Fruit fly (Drosophila melanogaster): ENCODE results near the gene MED24.

The MED24 gene

dm6 chr3L:8197779-8198279 lies 6.8 kb downstream of the MED24 start, which contains the start of the genes UbcE2M and Dhps (continued):
- TF ChIP-seq Fer2 (tag; optimal IDR thresholded peaks at IDR 0.05): peak; percentile 76
- TF ChIP-seq cg (GFP tag; optimal IDR thresholded peaks at IDR 0.05): no peak
- TF ChIP-seq CG11093 (GFP tag; IDR thresholded peaks at IDR 0.05): peak; percentile 56; the same call in 1 of the 3 replicates
- TF ChIP-seq bowl (GFP tag; IDR thresholded peaks at IDR 0.05): no peak
- TF ChIP-seq shn (GFP tag; optimal IDR thresholded peaks at IDR 0.05): peak; percentile 24
- TF ChIP-seq Dip3 (GFP tag; optimal IDR thresholded peaks at IDR 0.05): peak; percentile 49
- no peak for TF ChIP-seq tll (GFP tag; optimal IDR thresholded peaks at IDR 0.05)
- TF ChIP-seq en (GFP tag; optimal IDR thresholded peaks at IDR 0.05): no peak
- no peak for TF ChIP-seq kni (GFP tag; optimal IDR thresholded peaks at IDR 0.05)
- no peak for TF ChIP-seq fd64A (GFP tag; optimal IDR thresholded peaks at IDR 0.05)
- TF ChIP-seq repo (GFP tag; optimal IDR thresholded peaks at IDR 0.05): no peak
- TF ChIP-seq zen (tag; optimal IDR thresholded peaks at IDR 0.05): peak; percentile 79
- no peak for TF ChIP-seq h (optimal IDR thresholded peaks at IDR 0.05)
- no peak for TF ChIP-seq C15 (GFP tag; IDR thresholded peaks at IDR 0.05)
- TF ChIP-seq CG8924 (tag; optimal IDR thresholded peaks at IDR 0.05): peak; percentile 80
- no peak for TF ChIP-seq dmrt99B (tag; optimal IDR thresholded peaks at IDR 0.05)
- peak; percentile 52 for TF ChIP-seq lbe (GFP tag; optimal IDR thresholded peaks at IDR 0.05)
- no peak for TF ChIP-seq Hr78 (GFP tag; optimal IDR thresholded peaks at IDR 0.05)
- TF ChIP-seq so (GFP tag; IDR thresholded peaks at IDR 0.05): no peak; the same call in 2 of the 3 replicates
- no peak for TF ChIP-seq CG4360 (GFP tag; IDR thresholded peaks at IDR 0.05)
- peak in 1 of 2 experiments; percentile 30 for TF ChIP-seq insv (GFP tag; optimal IDR thresholded peaks at IDR 0.05)
- TF ChIP-seq CG5180 (GFP tag; optimal IDR thresholded peaks at IDR 0.05): no peak
- no peak for TF ChIP-seq gfzf (GFP tag; optimal IDR thresholded peaks at IDR 0.05)
- TF ChIP-seq CG9932 (GFP tag; IDR thresholded peaks at IDR 0.05): peak; percentile 90
- TF ChIP-seq Dbx (GFP tag; IDR thresholded peaks at IDR 0.05): peak; percentile 85
- peak; percentile 55; the same call in 1 of the 3 replicates for TF ChIP-seq Optix (GFP tag; IDR thresholded peaks at IDR 0.05)
- TF ChIP-seq az2 (GFP tag; optimal IDR thresholded peaks at IDR 0.05): peak; percentile 54
- TF ChIP-seq CG18476 (GFP tag; optimal IDR thresholded peaks at IDR 0.05): peak; percentile 14
- TF ChIP-seq CHES-1-like (GFP tag; optimal IDR thresholded peaks at IDR 0.05): peak; percentile 56
- peak; percentile 85 for TF ChIP-seq ind (GFP tag; optimal IDR thresholded peaks at IDR 0.05)
- TF ChIP-seq CG12155 (GFP tag; optimal IDR thresholded peaks at IDR 0.05): peak; percentile 70
- TF ChIP-seq CG12391 (tag; optimal IDR thresholded peaks at IDR 0.05): peak; percentile 87
- TF ChIP-seq nerfin-2 (GFP tag; IDR thresholded peaks at IDR 0.05; ENCODE audit: partially characterized antibody): peak; percentile 53
- peak; percentile 93 for TF ChIP-seq row (GFP tag; IDR thresholded peaks at IDR 0.05)
- peak; percentile 87 for TF ChIP-seq CG3847 (GFP tag; IDR thresholded peaks at IDR 0.05)
- no peak; the same call in 1 of the 3 replicates for TF ChIP-seq Aef1 (GFP tag; IDR thresholded peaks at IDR 0.05)
- peak; percentile 81 for TF ChIP-seq CG6272 (GFP tag; IDR thresholded peaks at IDR 0.05)
- no peak for TF ChIP-seq Mes4 (GFP tag; optimal IDR thresholded peaks at IDR 0.05)
- no peak for TF ChIP-seq CG15269 (tag; optimal IDR thresholded peaks at IDR 0.05)
- peak; percentile 35; the same call in 1 of the 3 replicates for TF ChIP-seq CG34422 (GFP tag; IDR thresholded peaks at IDR 0.05)
- TF ChIP-seq Deaf1 (tag; optimal IDR thresholded peaks at IDR 0.05): no peak
- peak; percentile 71 for TF ChIP-seq B-H2 (GFP tag; optimal IDR thresholded peaks at IDR 0.05)
- no peak for TF ChIP-seq CG43689 (GFP tag; IDR thresholded peaks at IDR 0.05)
- peak; percentile 66 for TF ChIP-seq tin (GFP tag; optimal IDR thresholded peaks at IDR 0.05)
- no peak for TF ChIP-seq CG10565 (GFP tag; optimal IDR thresholded peaks at IDR 0.05)
- no peak for TF ChIP-seq CG2199 (GFP tag; IDR thresholded peaks at IDR 0.05)
- TF ChIP-seq Six4 (GFP tag; optimal IDR thresholded peaks at IDR 0.05): peak; percentile 31
- TF ChIP-seq CG5953 (GFP tag; IDR thresholded peaks at IDR 0.05): no peak
- TF ChIP-seq HHEX (GFP tag; optimal IDR thresholded peaks at IDR 0.05): peak; percentile 65
- TF ChIP-seq CG18764 (GFP tag; optimal IDR thresholded peaks at IDR 0.05): peak; percentile 51
- TF ChIP-seq Hmr (GFP tag; optimal IDR thresholded peaks at IDR 0.05): no peak

Data from whole organism, embryonic.